In genomic region chr3R:29112398-29113150, dm6 we compare ENCODE assay signal across 1 fruit fly cellular context.
TF ChIP-seq lines count a peak whose summit lies in the region.

Gene alpha-Man-Ib, minus strand, starts transcription at chr3R:29112822.
Gene Pdhb, plus strand, starts transcription at chr3R:29113071.

TF ChIP-seq in whole organism, embryonic, 481 proteins besides CTCF, POLR2A, EP300 and RAD21 (continued from another document):
- TF ChIP-seq CG6254 (GFP tag; optimal IDR thresholded peaks at IDR 0.05; lab: Kevin White, UChicago): no peak
- peak; percentile 54; the same call in 1 of the 2 replicates for TF ChIP-seq seq (GFP tag; IDR thresholded peaks at IDR 0.05; lab: Robert Waterston, UW)
- TF ChIP-seq H2.0 (GFP tag; IDR thresholded peaks at IDR 0.05; lab: Robert Waterston, UW): peak; percentile 66
- TF ChIP-seq CG12942 (GFP tag; optimal IDR thresholded peaks at IDR 0.05; lab: Kevin White, UChicago): peak; percentile 83
- TF ChIP-seq CG15011 (GFP tag; optimal IDR thresholded peaks at IDR 0.05; lab: Kevin White, UChicago): no peak
- TF ChIP-seq az2 (GFP tag; optimal IDR thresholded peaks at IDR 0.05; lab: Kevin White, UChicago): peak; percentile 77
- peak; percentile 24 for TF ChIP-seq CG6765 (GFP tag; optimal IDR thresholded peaks at IDR 0.05; lab: Kevin White, UChicago)
- TF ChIP-seq tin (GFP tag; optimal IDR thresholded peaks at IDR 0.05; lab: Kevin White, UChicago): peak; percentile 85
- no peak for TF ChIP-seq CG42726 (GFP tag; IDR thresholded peaks at IDR 0.05; lab: Robert Waterston, UW; ENCODE audit: partially characterized antibody)
- TF ChIP-seq CG30403 (GFP tag; optimal IDR thresholded peaks at IDR 0.05; lab: Kevin White, UChicago): peak; percentile 89
- TF ChIP-seq Dek (tag; optimal IDR thresholded peaks at IDR 0.05; lab: Kevin White, UChicago): peak; percentile 88
- TF ChIP-seq CG3847 (GFP tag; IDR thresholded peaks at IDR 0.05; lab: Robert Waterston, UW): peak; percentile 93
- TF ChIP-seq CG11456 (GFP tag; IDR thresholded peaks at IDR 0.05; lab: Robert Waterston, UW): peak; percentile 90
- TF ChIP-seq CG10274 (GFP tag; optimal IDR thresholded peaks at IDR 0.05; lab: Kevin White, UChicago): peak; percentile 23
- peak; percentile 80 for TF ChIP-seq lilli (GFP tag; optimal IDR thresholded peaks at IDR 0.05; lab: Kevin White, UChicago)
- peak; percentile 75 for TF ChIP-seq hkb (optimal IDR thresholded peaks at IDR 0.05; lab: Kevin White, UChicago)
- TF ChIP-seq hkb (GFP tag; IDR thresholded peaks at IDR 0.05; lab: Robert Waterston, UW): peak; percentile 69
- TF ChIP-seq hb (GFP tag; IDR thresholded peaks at IDR 0.05; lab: Robert Waterston, UW; ENCODE audit: partially characterized antibody): no peak
- peak; percentile 69 for TF ChIP-seq ewg (GFP tag; optimal IDR thresholded peaks at IDR 0.05; lab: Kevin White, UChicago)
- TF ChIP-seq grn (GFP tag; optimal IDR thresholded peaks at IDR 0.05; lab: Kevin White, UChicago): no peak
- no peak for TF ChIP-seq D (optimal IDR thresholded peaks at IDR 0.05; lab: Kevin White, UChicago)
- TF ChIP-seq D (GFP tag; optimal IDR thresholded peaks at IDR 0.05; lab: Kevin White, UChicago): peak; percentile 66
- no peak for TF ChIP-seq usp (GFP tag; optimal IDR thresholded peaks at IDR 0.05; lab: Kevin White, UChicago)
- TF ChIP-seq lbe (GFP tag; optimal IDR thresholded peaks at IDR 0.05; lab: Kevin White, UChicago): peak; percentile 72
- TF ChIP-seq exex (tag; optimal IDR thresholded peaks at IDR 0.05; lab: Kevin White, UChicago): peak; percentile 51
- peak; percentile 29; the same call in 1 of the 2 replicates for TF ChIP-seq amos (GFP tag; IDR thresholded peaks at IDR 0.05; lab: Robert Waterston, UW; ENCODE audit: partially characterized antibody)
- no peak for TF ChIP-seq Atf3 (GFP tag; optimal IDR thresholded peaks at IDR 0.05; lab: Kevin White, UChicago)
- peak; percentile 87 for TF ChIP-seq CG13424 (tag; optimal IDR thresholded peaks at IDR 0.05; lab: Kevin White, UChicago)
- TF ChIP-seq fd64A (GFP tag; optimal IDR thresholded peaks at IDR 0.05; lab: Kevin White, UChicago): no peak
- no peak for TF ChIP-seq abd-A (tag; optimal IDR thresholded peaks at IDR 0.05; lab: Kevin White, UChicago)
- peak; percentile 87 for TF ChIP-seq CG34422 (GFP tag; IDR thresholded peaks at IDR 0.05; lab: Robert Waterston, UW)
- no peak for TF ChIP-seq CG17568 (GFP tag; optimal IDR thresholded peaks at IDR 0.05; lab: Kevin White, UChicago)
- no peak for TF ChIP-seq CG8478 (optimal IDR thresholded peaks at IDR 0.05; lab: Kevin White, UChicago)
- no peak for TF ChIP-seq crc (GFP tag; optimal IDR thresholded peaks at IDR 0.05; lab: Kevin White, UChicago)
- TF ChIP-seq CG14667 (GFP tag; IDR thresholded peaks at IDR 0.05; lab: Robert Waterston, UW): peak; percentile 80
- no peak for TF ChIP-seq CG14965 (GFP tag; optimal IDR thresholded peaks at IDR 0.05; lab: Kevin White, UChicago; ENCODE audit: borderline replicate concordance)
- TF ChIP-seq pita (GFP tag; optimal IDR thresholded peaks at IDR 0.05; lab: Kevin White, UChicago): no peak
- no peak for TF ChIP-seq CG12071 (GFP tag; optimal IDR thresholded peaks at IDR 0.05; lab: Kevin White, UChicago)
- TF ChIP-seq H15 (GFP tag; IDR thresholded peaks at IDR 0.05; lab: Robert Waterston, UW): peak; percentile 65; the same call in 2 of the 3 replicates
